Fruit fly (Drosophila melanogaster) whole organism, embryonic: ENCODE results near the gene Sdic4.
A peak's percentile ranks its signal among the peaks of the same experiment; 100 is the strongest.

Experiments used
- CG10321 ChIP-seq: fragments of 200-800 bp; sonication (Bioruptor generic); IDR thresholded peaks from 2 replicates; pipeline ENCODE4 v1.3.6; 2022; ENCODE audit warnings: missing biosample characterization, missing genetic modification characterization
- CG10543 ChIP-seq: fragments of 200-800 bp; sonication (Bioruptor generic); optimal IDR thresholded peaks from 3 replicates; lab custom pipeline; 2017; ENCODE audit warnings: missing biosample characterization, mild to moderate bottlenecking, missing genetic modification characterization, moderate library complexity
- CG12391 ChIP-seq: fragments of 200-800 bp; sonication (Bioruptor generic); optimal IDR thresholded peaks from 3 replicates; lab custom pipeline; 2018; ENCODE audit warnings: missing biosample characterization, mild to moderate bottlenecking, missing genetic modification characterization, moderate library complexity
- CG30431 ChIP-seq: fragments of 200-800 bp; sonication (Bioruptor generic); optimal IDR thresholded peaks from 2 replicates; lab custom pipeline; 2017; ENCODE audit warnings: missing biosample characterization, missing genetic modification characterization
- CG3065 ChIP-seq: fragments of 200-800 bp; sonication (Bioruptor generic); optimal IDR thresholded peaks from 2 replicates; lab custom pipeline; 2016; ENCODE audit warnings: missing biosample characterization, missing genetic modification characterization
- CG31365 ChIP-seq: fragments of 200-800 bp; sonication (Bioruptor generic); optimal IDR thresholded peaks from 2 replicates; lab custom pipeline; 2018; ENCODE audit warnings: missing biosample characterization, mild to moderate bottlenecking, missing genetic modification characterization
- CG3163 ChIP-seq: fragments of 200-800 bp; sonication (Bioruptor generic); optimal IDR thresholded peaks from 3 replicates; lab custom pipeline; 2016; ENCODE audit warnings: missing biosample characterization, missing genetic modification characterization
- CG32532 ChIP-seq: fragments of 200-800 bp; sonication (Bioruptor generic); IDR thresholded peaks from 2 replicates; pipeline ENCODE4 v1.3.6; 2022; ENCODE audit warnings: missing biosample characterization, missing genetic modification characterization
- CG7963 ChIP-seq: fragments of 200-800 bp; sonication (Bioruptor generic); IDR thresholded peaks from 3 replicates; pipeline ENCODE4 v1.3.6; 2022; ENCODE audit warnings: missing biosample characterization, missing genetic modification characterization; ENCODE audit not compliant: partially characterized antibody
- CG8281 ChIP-seq: fragments of 200-800 bp; sonication (Bioruptor generic); optimal IDR thresholded peaks from 2 replicates; lab custom pipeline; 2018; ENCODE audit warnings: missing biosample characterization, mild to moderate bottlenecking, missing genetic modification characterization, moderate library complexity
- CG8290 ChIP-seq, 3 experiments: fragments of 200-800 bp; sonication (Bioruptor generic); optimal IDR thresholded peaks; 2 replicates each; lab custom pipeline; 2016 to 2019; ENCODE audit warnings: missing biosample characterization in 3 of 3, missing genetic modification characterization in 3 of 3, mild to moderate bottlenecking in 2 of 3, moderate library complexity in 1 of 3
- CG8359 ChIP-seq: fragments of 200-800 bp; sonication (Bioruptor generic); optimal IDR thresholded peaks from 2 replicates; lab custom pipeline; 2017; ENCODE audit warnings: missing biosample characterization, mild to moderate bottlenecking, missing genetic modification characterization, borderline replicate concordance
- CG8478 ChIP-seq: fragments of >200 bp; optimal IDR thresholded peaks from 2 replicates; lab custom pipeline; 2018
- D ChIP-seq, 2 experiments: fragments of 200-800 bp in 1 of 2; fragments of >200 bp in 1 of 2; sonication (Bioruptor generic) in 1 of 2; optimal IDR thresholded peaks; 2 replicates in 1 of 2; 3 replicates in 1 of 2; lab custom pipeline; 2017; ENCODE audit warnings: mild to moderate bottlenecking in 1 of 2, missing biosample characterization in 1 of 2, missing genetic modification characterization in 1 of 2, missing genetic modification reagents in 1 of 2
- Doc3 ChIP-seq: fragments of 200-800 bp; sonication (Bioruptor generic); IDR thresholded peaks from 3 replicates; pipeline ENCODE4 v1.3.6; 2022; ENCODE audit warnings: missing biosample characterization, missing genetic modification characterization; ENCODE audit not compliant: partially characterized antibody
- Dref ChIP-seq: fragments of 200-800 bp; sonication (Bioruptor generic); IDR thresholded peaks from 2 replicates; pipeline ENCODE4 v1.3.6; 2022; ENCODE audit warnings: missing biosample characterization, missing genetic modification characterization
- Elba2 ChIP-seq: fragments of 200-800 bp; sonication (Bioruptor generic); optimal IDR thresholded peaks from 3 replicates; lab custom pipeline; 2016; ENCODE audit warnings: missing biosample characterization, missing genetic modification characterization
- Gug ChIP-seq: fragments of 200-800 bp; sonication (Bioruptor generic); IDR thresholded peaks from 4 replicates; pipeline ENCODE4 v1.3.6; 2022; ENCODE audit warnings: missing biosample characterization, missing genetic modification characterization
- Hey ChIP-seq: fragments of 200-800 bp; sonication (Bioruptor generic); optimal IDR thresholded peaks from 3 replicates; lab custom pipeline; 2018; ENCODE audit warnings: missing biosample characterization, mild to moderate bottlenecking, missing genetic modification characterization
- MESR4 ChIP-seq: fragments of 200-800 bp; sonication (Bioruptor generic); optimal IDR thresholded peaks from 2 replicates; lab custom pipeline; 2018; ENCODE audit warnings: missing biosample characterization, mild to moderate bottlenecking, missing genetic modification characterization, moderate library complexity
- Med ChIP-seq: fragments of 200-800 bp; sonication (Bioruptor generic); peaks from one replicate; lab custom pipeline; 2016; ENCODE audit warnings: missing biosample characterization, missing genetic modification characterization, mild to moderate bottlenecking, inconsistent platforms, moderate library complexity
- Mes4 ChIP-seq: fragments of 200-800 bp; sonication (Bioruptor generic); optimal IDR thresholded peaks from 2 replicates; lab custom pipeline; 2016; ENCODE audit warnings: missing biosample characterization, missing genetic modification characterization
- Ptx1 ChIP-seq: fragments of 200-800 bp; sonication (Bioruptor generic); IDR thresholded peaks from 2 replicates; pipeline ENCODE4 v1.3.6; 2022; ENCODE audit warnings: missing biosample characterization, missing genetic modification characterization
- Ravus ChIP-seq: fragments of 200-800 bp; sonication (Bioruptor generic); IDR thresholded peaks from 2 replicates; pipeline ENCODE4 v1.3.6; 2022; ENCODE audit warnings: missing biosample characterization, missing genetic modification characterization
- Side ChIP-seq: fragments of 200-800 bp; sonication (Bioruptor generic); optimal IDR thresholded peaks from 2 replicates; lab custom pipeline; 2016; ENCODE audit warnings: missing biosample characterization, missing genetic modification characterization
- Usf ChIP-seq: fragments of 200-800 bp; sonication (Bioruptor generic); optimal IDR thresholded peaks from 2 replicates; lab custom pipeline; 2017; ENCODE audit warnings: missing genotype, missing biosample characterization, missing genetic modification characterization
- bbx ChIP-seq: fragments of 200-800 bp; sonication (Bioruptor generic); IDR thresholded peaks from 2 replicates; pipeline ENCODE4 v1.3.6; 2022; ENCODE audit warnings: missing biosample characterization, missing genetic modification characterization; ENCODE audit not compliant: partially characterized antibody
- cg ChIP-seq: fragments of 200-800 bp; sonication (Bioruptor generic); optimal IDR thresholded peaks from 3 replicates; lab custom pipeline; 2019; ENCODE audit warnings: missing biosample characterization, mild to moderate bottlenecking, missing genetic modification characterization, moderate library complexity
- chinmo ChIP-seq: fragments of 200-800 bp; sonication (Bioruptor generic); IDR thresholded peaks from 4 replicates; pipeline ENCODE4 v1.3.6; 2022; ENCODE audit warnings: missing biosample characterization, missing genetic modification characterization; ENCODE audit not compliant: partially characterized antibody
- crol ChIP-seq: fragments of 200-800 bp; sonication (Bioruptor generic); IDR thresholded peaks from 2 replicates; pipeline ENCODE4 v1.3.6; 2022; ENCODE audit warnings: missing biosample characterization, missing genetic modification characterization
- crp ChIP-seq, 2 experiments: fragments of 200-800 bp; sonication (Bioruptor generic); optimal IDR thresholded peaks; 2 replicates in 1 of 2; 3 replicates in 1 of 2; lab custom pipeline; 2017; ENCODE audit warnings: missing biosample characterization in 2 of 2, missing genetic modification characterization in 2 of 2, mild to moderate bottlenecking in 1 of 2, moderate library complexity in 1 of 2
- da ChIP-seq: fragments of 200-800 bp; sonication (Bioruptor generic); optimal IDR thresholded peaks from 2 replicates; lab custom pipeline; 2016; ENCODE audit warnings: missing biosample characterization, missing genetic modification characterization
- dati ChIP-seq: fragments of 200-800 bp; sonication (Bioruptor generic); IDR thresholded peaks from 2 replicates; pipeline ENCODE4 v1.3.6; 2022; ENCODE audit warnings: missing biosample characterization, missing genetic modification characterization
- dysf ChIP-seq: fragments of 200-800 bp; sonication (Bioruptor generic); IDR thresholded peaks from 3 replicates; pipeline ENCODE4 v1.3.6; 2022; ENCODE audit warnings: missing biosample characterization, missing genetic modification characterization
- gfzf ChIP-seq: fragments of 200-800 bp; sonication (Bioruptor generic); optimal IDR thresholded peaks from 2 replicates; lab custom pipeline; 2016; ENCODE audit warnings: missing biosample characterization, mild to moderate bottlenecking, missing genetic modification characterization, moderate library complexity
- her ChIP-seq: fragments of 200-800 bp; sonication (Bioruptor generic); optimal IDR thresholded peaks from 2 replicates; lab custom pipeline; 2016; ENCODE audit warnings: missing biosample characterization, missing genetic modification characterization
- jigr1 ChIP-seq: fragments of 200-800 bp; sonication (Bioruptor generic); IDR thresholded peaks from 3 replicates; pipeline ENCODE4 v1.3.6; 2022; ENCODE audit warnings: missing biosample characterization, missing genetic modification characterization
- otp ChIP-seq: fragments of 200-800 bp; sonication (Bioruptor generic); IDR thresholded peaks from 3 replicates; pipeline ENCODE4, ENCODE4 v1.3.6; 2022; ENCODE audit warnings: missing biosample characterization, missing genetic modification characterization
- tup ChIP-seq: fragments of 200-800 bp; sonication (Bioruptor generic); optimal IDR thresholded peaks from 2 replicates; lab custom pipeline; 2016; ENCODE audit warnings: missing biosample characterization, mild to moderate bottlenecking, missing genetic modification characterization, moderate library complexity
- unpg ChIP-seq: fragments of 200-800 bp; sonication (Bioruptor generic); optimal IDR thresholded peaks from 3 replicates; lab custom pipeline; 2018; ENCODE audit warnings: missing biosample characterization, mild to moderate bottlenecking, missing genetic modification characterization, moderate library complexity

Sdic4 gene

dm6 chrX:20251586-20252160 lies 26.9 kb upstream of the Sdic4 start (continued):
- TF ChIP-seq D (optimal IDR thresholded peaks at IDR 0.05; lab: Kevin White, UChicago), result no peak
- TF ChIP-seq D (GFP tag; optimal IDR thresholded peaks at IDR 0.05; lab: Kevin White, UChicago), result no peak
- 0 out of 2 replicates have a peak, but pooled peaks have one; percentile 30 for TF ChIP-seq crol (GFP tag; lab: Robert Waterston, UW)
- no peak for TF ChIP-seq Side (GFP tag; lab: Kevin White, UChicago)
- no peak for TF ChIP-seq dysf (GFP tag; lab: Robert Waterston, UW)
- TF ChIP-seq CG3163 (GFP tag; lab: Kevin White, UChicago), result no peak
- no peak for TF ChIP-seq otp (GFP tag; lab: Robert Waterston, UW)
- TF ChIP-seq cg, result peak; percentile 82
- no peak for TF ChIP-seq dati (GFP tag; lab: Robert Waterston, UW)
- TF ChIP-seq bbx (GFP tag; lab: Robert Waterston, UW), result 0 out of 2 replicates have a peak, but pooled peaks have one; percentile 6
- no peak for TF ChIP-seq jigr1 (GFP tag; lab: Robert Waterston, UW)
- no peak for TF ChIP-seq gfzf (GFP tag; lab: Kevin White, UChicago)
- no peak for TF ChIP-seq Med
- TF ChIP-seq Hey, result no peak
- no peak for TF ChIP-seq Usf (GFP tag; lab: Kevin White, UChicago)
- TF ChIP-seq da (GFP tag; lab: Kevin White, UChicago), result no peak
- TF ChIP-seq Ptx1 (GFP tag; lab: Robert Waterston, UW), result no peak
- TF ChIP-seq CG8281 (tag; lab: Kevin White, UChicago), result no peak
- TF ChIP-seq CG7963 (GFP tag; lab: Robert Waterston, UW), result no peak
- no peak for TF ChIP-seq Doc3 (GFP tag; lab: Robert Waterston, UW)
- TF ChIP-seq CG3065 (GFP tag; lab: Kevin White, UChicago), result peak; percentile 82
- TF ChIP-seq Dref (GFP tag; lab: Robert Waterston, UW), result 0 out of 2 replicates have a peak, but pooled peaks have one; percentile 42
- no peak for TF ChIP-seq Ravus (GFP tag; lab: Robert Waterston, UW)
- peak; percentile 94 for TF ChIP-seq CG31365 (tag; lab: Kevin White, UChicago)
- peak in 1 of 2 experiments; percentile 36 for TF ChIP-seq crp (GFP tag; optimal IDR thresholded peaks at IDR 0.05; lab: Kevin White, UChicago)
- TF ChIP-seq Gug, result no peak
- no peak for TF ChIP-seq Mes4 (GFP tag; lab: Kevin White, UChicago)
- no peak for TF ChIP-seq CG10321 (GFP tag; lab: Robert Waterston, UW)
- TF ChIP-seq unpg, result no peak
- no peak for TF ChIP-seq CG12391 (tag; lab: Kevin White, UChicago)
- TF ChIP-seq her (GFP tag; lab: Kevin White, UChicago), result no peak
- no peak for TF ChIP-seq CG32532 (GFP tag; lab: Robert Waterston, UW)
- no peak for TF ChIP-seq CG8359
- TF ChIP-seq CG8478 (lab: Kevin White, UChicago), result peak; percentile 89
- peak; percentile 39 for TF ChIP-seq MESR4 (GFP tag; lab: Kevin White, UChicago)
- TF ChIP-seq Elba2 (GFP tag; lab: Kevin White, UChicago), result no peak
- TF ChIP-seq CG8290 (GFP tag; optimal IDR thresholded peaks at IDR 0.05; lab: Kevin White, UChicago), result peak; percentile 53
- peak; percentile 30 to 33 for TF ChIP-seq CG8290 (tag; optimal IDR thresholded peaks at IDR 0.05; lab: Kevin White, UChicago)
- 0 out of 4 replicates have a peak, but pooled peaks have one; percentile 21 for TF ChIP-seq chinmo (GFP tag; lab: Robert Waterston, UW)
- no peak for TF ChIP-seq CG30431
- TF ChIP-seq tup, result no peak
- TF ChIP-seq CG10543 (GFP tag; lab: Kevin White, UChicago), result no peak
